Worm (Caenorhabditis elegans) whole organism, L1 larva: ENCODE results near the gene srd-38.

ENCODE experiments used
- Y116A8C.19 ChIP-seq: sonication (generic microtip); optimal IDR thresholded peaks from 2 replicates; lab custom pipeline; 2016; ENCODE audit warnings: missing compliant biosample characterization, missing genetic modification characterization, borderline replicate concordance
- ama-1 ChIP-seq: fragments of 150-350 bp; optimal IDR thresholded peaks from 2 replicates; lab custom pipeline; 2014
- blmp-1 ChIP-seq: fragments of 150-350 bp; optimal IDR thresholded peaks from 2 replicates; lab custom pipeline; 2014; ENCODE audit warnings: missing biosample characterization, missing genetic modification characterization
- dsc-1 ChIP-seq: sonication (generic microtip); optimal IDR thresholded peaks from 2 replicates; lab custom pipeline; 2016; ENCODE audit warnings: mild to moderate bottlenecking, missing genetic modification characterization, missing compliant biosample characterization
- efl-1 ChIP-seq, 4 experiments: fragments of 150-350 bp; optimal IDR thresholded peaks in 3 of 4; peaks in 1 of 4; 1 replicate in 1 of 4; 2 replicates in 3 of 4; lab custom pipeline; 2014; ENCODE audit warnings: missing biosample characterization in 2 of 4, missing genetic modification characterization in 2 of 4, missing genetic modification reagents in 2 of 4
- efl-3 ChIP-seq: fragments of 200-800 bp; sonication (Bioruptor generic); optimal IDR thresholded peaks from 2 replicates; lab custom pipeline; 2018; ENCODE audit warnings: mild to moderate bottlenecking, missing genetic modification characterization, missing compliant biosample characterization
- elt-2 ChIP-seq: sonication (generic microtip); optimal IDR thresholded peaks from 2 replicates; lab custom pipeline; 2016; ENCODE audit warnings: missing genetic modification characterization, mild to moderate bottlenecking, inconsistent platforms, missing compliant biosample characterization, missing genetic modification reagents
- elt-3 ChIP-seq, 6 experiments: fragments of 150-350 bp in 1 of 6; sonication (generic microtip); optimal IDR thresholded peaks; 2 replicates each; lab custom pipeline; 2017 to 2018; ENCODE audit warnings: missing biosample characterization in 6 of 6, missing genetic modification characterization in 6 of 6, inconsistent platforms in 1 of 6
- ets-5 ChIP-seq: fragments of 200-800 bp; sonication (Bioruptor generic); IDR thresholded peaks from 2 replicates; pipeline ENCODE4 v1.3.6; 2022; ENCODE audit warnings: missing genetic modification characterization, missing compliant biosample characterization
- fkh-8 ChIP-seq: sonication (generic microtip); optimal IDR thresholded peaks from 2 replicates; lab custom pipeline; 2016; ENCODE audit warnings: mild to moderate bottlenecking, missing genetic modification characterization, missing compliant biosample characterization
- lin-13 ChIP-seq: fragments of 150-350 bp; optimal IDR thresholded peaks from 2 replicates; lab custom pipeline; 2014; ENCODE audit warnings: missing biosample characterization, missing genetic modification reagents, missing genetic modification characterization
- lin-14 ChIP-seq: fragments of 200-800 bp; sonication (Bioruptor generic); optimal IDR thresholded peaks from 2 replicates; lab custom pipeline; 2018; ENCODE audit warnings: mild to moderate bottlenecking, missing genetic modification characterization, moderate library complexity, missing compliant biosample characterization
- lin-35 ChIP-seq, 2 experiments: fragments of 150-350 bp; optimal IDR thresholded peaks; 2 replicates each; lab custom pipeline; 2014; ENCODE audit warnings: missing biosample characterization in 2 of 2, missing genetic modification characterization in 2 of 2, missing genetic modification reagents in 2 of 2
- lsy-2 ChIP-seq, 2 experiments: fragments of 150-350 bp; optimal IDR thresholded peaks; 2 replicates each; lab custom pipeline; 2014; ENCODE audit warnings: missing biosample characterization in 2 of 2, missing genetic modification characterization in 2 of 2
- mdl-1 ChIP-seq, 2 experiments: fragments of 150-350 bp; optimal IDR thresholded peaks; 2 replicates each; lab custom pipeline; 2014 to 2017; ENCODE audit warnings: missing biosample characterization in 2 of 2, missing genetic modification characterization in 2 of 2, inconsistent platforms in 1 of 2
- mep-1 ChIP-seq: fragments of 150-350 bp; optimal IDR thresholded peaks from 2 replicates; lab custom pipeline; 2014; ENCODE audit warnings: missing biosample characterization, missing genetic modification characterization
- nhr-12 ChIP-seq: sonication (generic microtip); optimal IDR thresholded peaks from 2 replicates; lab custom pipeline; 2017; ENCODE audit warnings: missing biosample characterization, missing genetic modification characterization
- nhr-19 ChIP-seq: fragments of 200-800 bp; sonication (Bioruptor generic); conservative IDR thresholded peaks from 2 replicates; pipeline ENCODE4 v1.3.6; 2022; ENCODE audit warnings: missing genetic modification characterization, missing compliant biosample characterization
- nhr-20 ChIP-seq: sonication (generic microtip); optimal IDR thresholded peaks from 2 replicates; lab custom pipeline; 2016; ENCODE audit warnings: mild to moderate bottlenecking, missing genetic modification characterization, missing compliant biosample characterization
- nhr-237 ChIP-seq: fragments of 150-350 bp; optimal IDR thresholded peaks from 2 replicates; lab custom pipeline; 2014; ENCODE audit warnings: missing biosample characterization, missing genetic modification characterization
- nhr-28 ChIP-seq: fragments of 150-350 bp; optimal IDR thresholded peaks from 2 replicates; lab custom pipeline; 2014; ENCODE audit warnings: missing biosample characterization, missing genetic modification characterization
- nhr-71 ChIP-seq: sonication (generic microtip); optimal IDR thresholded peaks from 2 replicates; lab custom pipeline; 2016; ENCODE audit warnings: mild to moderate bottlenecking, missing genetic modification characterization, moderate library complexity, missing compliant biosample characterization
- nhr-85 ChIP-seq: sonication (generic microtip); peaks from one replicate; lab custom pipeline; 2016; ENCODE audit warnings: missing genetic modification characterization, inconsistent platforms, missing compliant biosample characterization
- rnt-1 ChIP-seq: sonication (generic microtip); optimal IDR thresholded peaks from 2 replicates; lab custom pipeline; 2016; ENCODE audit warnings: mild to moderate bottlenecking, missing genetic modification characterization, moderate library complexity, missing compliant biosample characterization
- skn-1 ChIP-seq: fragments of 150-350 bp; optimal IDR thresholded peaks from 2 replicates; lab custom pipeline; 2014; ENCODE audit warnings: missing biosample characterization, missing genetic modification characterization
- snu-23 ChIP-seq: sonication (generic microtip); optimal IDR thresholded peaks from 2 replicates; lab custom pipeline; 2016; ENCODE audit warnings: missing genetic modification characterization, missing compliant biosample characterization
- tbx-2 ChIP-seq: sonication (generic microtip); optimal IDR thresholded peaks from 2 replicates; lab custom pipeline; 2016; ENCODE audit warnings: missing genetic modification characterization, missing compliant biosample characterization
- tlp-1 ChIP-seq: fragments of 150-350 bp; optimal IDR thresholded peaks from 2 replicates; lab custom pipeline; 2014; ENCODE audit warnings: missing biosample characterization, missing genetic modification characterization
- unc-130 ChIP-seq: fragments of 150-350 bp; optimal IDR thresholded peaks from 2 replicates; lab custom pipeline; 2017; ENCODE audit warnings: missing biosample characterization, missing genetic modification characterization, inconsistent platforms
- unc-62 ChIP-seq: fragments of 150-350 bp; optimal IDR thresholded peaks from 2 replicates; lab custom pipeline; 2014; ENCODE audit warnings: missing biosample characterization, missing genetic modification reagents, missing genetic modification characterization
- vab-15 ChIP-seq: sonication (generic microtip); optimal IDR thresholded peaks from 2 replicates; lab custom pipeline; 2017; ENCODE audit warnings: missing genotype, mild to moderate bottlenecking, missing genetic modification characterization, missing compliant biosample characterization
- zag-1 ChIP-seq: fragments of 150-350 bp; optimal IDR thresholded peaks from 2 replicates; lab custom pipeline; 2014; ENCODE audit warnings: missing biosample characterization, missing genetic modification characterization
- ztf-11 ChIP-seq, 2 experiments: sonication (generic microtip); optimal IDR thresholded peaks; 2 replicates each; lab custom pipeline; 2016 to 2017; ENCODE audit warnings: missing genetic modification characterization in 2 of 2, missing biosample characterization in 1 of 2, missing compliant biosample characterization in 1 of 2

The srd-38 gene

DNA sequence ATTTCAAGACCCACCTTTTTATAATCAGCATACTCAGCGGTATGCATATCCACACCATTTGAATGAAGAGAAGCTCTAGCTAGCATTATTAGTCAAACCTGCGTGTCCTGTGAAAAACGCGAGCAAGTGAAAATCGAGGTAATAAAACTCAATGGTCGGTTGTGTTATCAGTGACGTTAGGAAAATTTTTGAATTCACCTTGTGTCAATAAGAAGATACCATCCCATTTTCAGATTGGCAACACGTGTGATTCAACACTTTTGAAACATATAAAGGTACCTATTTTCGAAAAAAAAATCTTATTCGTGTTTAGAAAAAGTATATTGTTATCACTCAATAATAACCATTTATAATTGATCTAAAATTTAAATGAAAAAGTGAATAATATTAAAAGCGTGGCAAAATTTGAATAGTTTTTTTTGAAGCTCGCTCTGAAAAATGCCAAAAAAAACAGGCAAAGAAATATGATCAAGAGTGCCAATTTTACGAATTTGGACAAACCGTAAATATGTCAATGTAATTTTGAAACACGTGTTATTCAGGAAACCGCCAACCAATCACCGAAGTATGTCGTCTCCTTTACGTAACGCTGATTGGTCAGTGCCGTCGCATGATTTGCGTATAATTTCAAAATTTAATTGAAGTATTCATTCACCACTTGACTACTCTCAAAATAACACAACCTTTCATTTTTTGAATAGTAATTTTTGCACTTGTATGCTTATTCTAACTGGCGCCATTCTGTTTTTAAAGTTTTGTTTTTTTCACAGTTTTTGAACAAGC is 20.2 kb downstream of the srd-38 start, which contains the start of gene F46G10.1:
Gene F46G10.1, minus strand, starts transcription at position 115 of the 783 bp plus-strand sequence.
- TF ChIP-seq efl-1 (optimal IDR thresholded peaks at IDR 0.05; lab: Kevin White, UChicago): no peak
- TF ChIP-seq efl-1 (GFP tag; optimal IDR thresholded peaks at IDR 0.05 in 1 of 2; lab: Kevin White, UChicago): peak in 1 of 2 experiments; percentile 90
- peak; percentile 55 for TF ChIP-seq elt-2 (tag; lab: Kevin White, UChicago)
- no peak for TF ChIP-seq Y116A8C.19 (tag; lab: Kevin White, UChicago)
- TF ChIP-seq lin-35 (GFP tag; optimal IDR thresholded peaks at IDR 0.05; lab: Kevin White, UChicago): peak in 1 of 2 experiments; percentile 22

DNA sequence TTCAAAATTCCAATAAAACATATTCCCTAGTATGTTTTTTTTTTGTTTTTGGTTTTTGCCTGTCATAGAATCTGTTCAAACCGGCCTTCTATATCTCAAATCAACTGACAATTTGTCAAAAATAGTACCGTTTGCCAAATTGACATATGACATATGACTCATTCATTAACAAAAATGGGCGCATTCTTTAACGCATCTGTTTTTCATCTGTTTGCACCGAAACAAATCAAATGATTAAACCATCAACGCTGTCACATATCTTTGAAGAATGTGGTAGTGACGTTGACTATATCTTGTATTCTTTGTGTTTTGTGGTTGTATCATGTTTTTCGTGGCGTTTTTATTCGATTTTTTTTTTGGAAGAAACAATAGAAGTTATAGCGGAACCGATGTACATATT is 23.5 kb downstream of the srd-38 start:
- TF ChIP-seq lin-14 (GFP tag; lab: Kevin White, UChicago) (peak; percentile 52), unc-130 (peak; percentile 28), tlp-1 (tag; lab: Kevin White, UChicago) (no peak), efl-3 (GFP tag; lab: Kevin White, UChicago) (no peak), nhr-71 (tag; lab: Kevin White, UChicago) (peak; percentile 75), nhr-20 (tag; lab: Kevin White, UChicago) (peak; percentile 55), lin-13 (GFP tag; lab: Kevin White, UChicago) (no peak), vab-15 (tag; lab: Kevin White, UChicago) (peak; percentile 46), nhr-85 (tag; lab: Kevin White, UChicago) (peak; percentile 89), snu-23 (GFP tag; lab: Kevin White, UChicago) (peak; percentile 7), mep-1 (tag; lab: Kevin White, UChicago) (peak; percentile 43), nhr-237 (tag; lab: Kevin White, UChicago) (no peak), fkh-8 (no peak), nhr-19 (GFP tag; lab: Robert Waterston, UW) (peak; percentile 28), mdl-1 (tag; optimal IDR thresholded peaks at IDR 0.05; lab: Kevin White, UChicago) (peak in 1 of 2 experiments; percentile 5), lin-35 (GFP tag; optimal IDR thresholded peaks at IDR 0.05; lab: Kevin White, UChicago) (peak in 1 of 2 experiments; percentile 48), elt-3 (tag; optimal IDR thresholded peaks at IDR 0.05; lab: Kevin White, UChicago) (peak in 1 of 6 experiments; percentile 87), blmp-1 (tag; lab: Kevin White, UChicago) (peak; percentile 41), nhr-12 (tag; lab: Kevin White, UChicago) (no peak), tbx-2 (tag; lab: Kevin White, UChicago) (peak; percentile 26), elt-2 (tag; lab: Kevin White, UChicago) (no peak)

- no peak for TF ChIP-seq efl-1 (optimal IDR thresholded peaks at IDR 0.05; lab: Kevin White, UChicago)
- TF ChIP-seq efl-1 (GFP tag; optimal IDR thresholded peaks at IDR 0.05 in 1 of 2; lab: Kevin White, UChicago): no peak
- no peak for TF ChIP-seq lin-13 (GFP tag; lab: Kevin White, UChicago)
- TF ChIP-seq nhr-19 (GFP tag; lab: Robert Waterston, UW): peak; percentile 21; the same call in 1 of the 2 replicates
- TF ChIP-seq unc-62 (GFP tag; lab: Kevin White, UChicago): no peak
- no peak for TF ChIP-seq blmp-1 (tag; lab: Kevin White, UChicago)
- no peak for TF ChIP-seq zag-1 (tag; lab: Kevin White, UChicago)
- TF ChIP-seq ztf-11 (tag; optimal IDR thresholded peaks at IDR 0.05; lab: Kevin White, UChicago): no peak
- TF ChIP-seq tbx-2 (tag; lab: Kevin White, UChicago): no peak
- peak; percentile 19 for TF ChIP-seq lin-14 (GFP tag; lab: Kevin White, UChicago)
- TF ChIP-seq lsy-2 (tag; optimal IDR thresholded peaks at IDR 0.05; lab: Kevin White, UChicago): peak in 1 of 2 experiments; percentile 11
- TF ChIP-seq skn-1 (tag; lab: Kevin White, UChicago): no peak
- TF ChIP-seq nhr-20 (tag; lab: Kevin White, UChicago): peak; percentile 9
- peak; percentile 31 for TF ChIP-seq snu-23 (GFP tag; lab: Kevin White, UChicago)
- peak; percentile 78 for TF ChIP-seq nhr-71 (tag; lab: Kevin White, UChicago)
- no peak for TF ChIP-seq nhr-28 (tag; lab: Kevin White, UChicago)
- TF ChIP-seq elt-2 (tag; lab: Kevin White, UChicago): no peak
- no peak for TF ChIP-seq fkh-8
- no peak for TF ChIP-seq ets-5 (GFP tag; lab: Robert Waterston, UW)
- TF ChIP-seq dsc-1 (tag; lab: Kevin White, UChicago): peak; percentile 0
- no peak for TF ChIP-seq ama-1 (lab: Kevin White, UChicago)
- TF ChIP-seq rnt-1 (tag; lab: Kevin White, UChicago): peak; percentile 63
Measured at ce11 chrX:13317532-13317931, 25.9 kb downstream of the srd-38 start.
